ENCODE assay signal across 1 worm cellular context in the genomic region with DNA sequence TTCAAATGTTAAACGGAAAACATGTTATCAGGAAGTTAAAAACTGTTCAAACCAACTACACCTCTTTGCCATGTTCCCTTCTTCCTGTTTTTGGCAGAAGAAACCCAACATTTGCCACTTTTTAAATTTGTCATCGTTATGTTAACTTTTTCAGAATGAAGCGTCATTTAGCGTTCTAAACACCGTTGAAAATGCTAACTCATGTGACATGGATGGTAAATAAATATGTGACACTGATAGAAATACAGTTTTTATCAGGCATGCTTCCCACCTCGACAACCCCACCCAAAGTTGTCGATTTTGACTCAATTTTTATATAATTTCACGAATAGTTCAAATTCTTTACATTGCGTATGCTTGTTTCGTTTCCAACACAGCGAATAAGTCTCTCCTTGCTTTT.
TF ChIP-seq lines count a peak whose summit lies in the region.

No protein-coding gene starts in this region.

TF ChIP-seq in whole organism, L4 larva, 104 proteins besides CTCF, POLR2A, EP300 and RAD21 (continued from another document):
- TF ChIP-seq ama-1 (optimal IDR thresholded peaks at IDR 0.05; lab: Kevin White, UChicago) (no peak), ceh-28 (tag; optimal IDR thresholded peaks at IDR 0.05; lab: Kevin White, UChicago) (no peak), snpc-4 (tag; optimal IDR thresholded peaks at IDR 0.05; lab: Kevin White, UChicago) (no peak), cey-2 (tag; optimal IDR thresholded peaks at IDR 0.05; lab: Kevin White, UChicago; ENCODE audit: borderline replicate concordance, insufficient read depth) (no peak), Y48G9A.11 (GFP tag; IDR thresholded peaks at IDR 0.05; lab: Robert Waterston, UW) (no peak), daf-19 (GFP tag; conservative IDR thresholded peaks at IDR 0.05; lab: Robert Waterston, UW) (no peak), R02D3.7 (tag; optimal IDR thresholded peaks at IDR 0.05; lab: Kevin White, UChicago) (no peak), zip-2 (tag; optimal IDR thresholded peaks at IDR 0.05; lab: Kevin White, UChicago) (no peak), daf-16 (GFP tag; optimal IDR thresholded peaks at IDR 0.05; lab: Kevin White, UChicago) (no peak), daf-16 (tag; optimal IDR thresholded peaks at IDR 0.05; lab: Kevin White, UChicago) (peak; percentile 96), unc-62 (GFP tag; optimal IDR thresholded peaks at IDR 0.05 in 1 of 2; lab: Kevin White, UChicago) (no peak), unc-62 (tag; optimal IDR thresholded peaks at IDR 0.05; lab: Kevin White, UChicago) (no peak), lin-38 (GFP tag; IDR thresholded peaks at IDR 0.05; lab: Robert Waterston, UW) (no peak), hlh-30 (tag; optimal IDR thresholded peaks at IDR 0.05; lab: Kevin White, UChicago; ENCODE audit: insufficient read depth) (peak; percentile 35), dve-1 (tag; optimal IDR thresholded peaks at IDR 0.05; lab: Kevin White, UChicago; ENCODE audit: insufficient read depth) (peak; percentile 44), php-3 (GFP tag; IDR thresholded peaks at IDR 0.05; lab: Robert Waterston, UW) (0 out of 2 replicates have a peak, but pooled peaks have one; percentile 7), ceh-62 (tag; optimal IDR thresholded peaks at IDR 0.05; lab: Kevin White, UChicago) (no peak), mxl-3 (GFP tag; optimal IDR thresholded peaks at IDR 0.05; lab: Kevin White, UChicago) (no peak), sdz-12 (GFP tag; optimal IDR thresholded peaks at IDR 0.05; lab: Kevin White, UChicago) (no peak), lin-15B (tag; optimal IDR thresholded peaks at IDR 0.05; lab: Kevin White, UChicago) (no peak)
